Fruit fly (Drosophila melanogaster) whole organism, embryonic: ENCODE measurements around the gene Tim17b1.

Experiments
- BEAF-32 ChIP-seq: fragments of 200-800 bp; sonication (Bioruptor generic); optimal IDR thresholded peaks from 3 replicates; lab custom pipeline; 2017; ENCODE audit warnings: missing biosample characterization, missing genetic modification characterization, mild to moderate bottlenecking, moderate library complexity, missing genetic modification reagents
- CG10274 ChIP-seq: fragments of 200-800 bp; sonication (Bioruptor generic); optimal IDR thresholded peaks from 3 replicates; lab custom pipeline; 2017; ENCODE audit warnings: missing biosample characterization, mild to moderate bottlenecking, missing genetic modification characterization
- CG11504 ChIP-seq: fragments of 200-800 bp; sonication (Bioruptor generic); optimal IDR thresholded peaks from 3 replicates; lab custom pipeline; 2019; ENCODE audit warnings: missing biosample characterization, mild to moderate bottlenecking, missing genetic modification characterization, moderate library complexity
- CG1603 ChIP-seq: fragments of 200-800 bp; sonication (Bioruptor generic); optimal IDR thresholded peaks from 2 replicates; lab custom pipeline; 2019; ENCODE audit warnings: missing biosample characterization, mild to moderate bottlenecking, missing genetic modification characterization, moderate library complexity
- CG18011 ChIP-seq: fragments of 200-800 bp; sonication (Bioruptor generic); optimal IDR thresholded peaks from 2 replicates; lab custom pipeline; 2017; ENCODE audit warnings: missing biosample characterization, missing genetic modification characterization, mild to moderate bottlenecking, moderate library complexity, missing genotype
- CG18262 ChIP-seq: fragments of 200-800 bp; optimal IDR thresholded peaks from 3 replicates; lab custom pipeline; 2019; ENCODE audit warnings: missing biosample characterization, mild to moderate bottlenecking, missing genetic modification characterization, moderate library complexity
- CG18476 ChIP-seq: fragments of 200-800 bp; sonication (Bioruptor generic); optimal IDR thresholded peaks from 2 replicates; lab custom pipeline; 2016; ENCODE audit warnings: missing biosample characterization, mild to moderate bottlenecking, missing genetic modification characterization
- CG30020 ChIP-seq: fragments of 200-800 bp; optimal IDR thresholded peaks from 2 replicates; lab custom pipeline; 2019; ENCODE audit warnings: missing biosample characterization, mild to moderate bottlenecking, missing genetic modification characterization, moderate library complexity
- CG31388 ChIP-seq: fragments of 200-800 bp; sonication (Bioruptor generic); optimal IDR thresholded peaks from 2 replicates; lab custom pipeline; 2016; ENCODE audit warnings: missing biosample characterization, missing genetic modification characterization
- CG3163 ChIP-seq: fragments of 200-800 bp; sonication (Bioruptor generic); optimal IDR thresholded peaks from 3 replicates; lab custom pipeline; 2016; ENCODE audit warnings: missing biosample characterization, missing genetic modification characterization
- CG32772 ChIP-seq: fragments of 200-800 bp; sonication (Bioruptor generic); IDR thresholded peaks from 2 replicates; pipeline ENCODE4 v1.3.6; 2022; ENCODE audit warnings: missing biosample characterization, missing genetic modification characterization
- CG34224 ChIP-seq: fragments of 200-800 bp; sonication (Bioruptor generic); IDR thresholded peaks from 3 replicates; pipeline ENCODE4 v1.3.6; 2022; ENCODE audit warnings: missing biosample characterization, missing genetic modification characterization; ENCODE audit not compliant: partially characterized antibody
- CG4328 ChIP-seq: fragments of 200-800 bp; sonication (Bioruptor generic); optimal IDR thresholded peaks from 3 replicates; lab custom pipeline; 2017; ENCODE audit warnings: missing biosample characterization, missing genetic modification reagents, missing genetic modification characterization
- CG5180 ChIP-seq: fragments of 200-800 bp; sonication (Bioruptor generic); optimal IDR thresholded peaks from 3 replicates; lab custom pipeline; 2017; ENCODE audit warnings: missing biosample characterization, missing genetic modification characterization, mild to moderate bottlenecking, moderate library complexity, missing genetic modification reagents
- CG8478 ChIP-seq: fragments of >200 bp; optimal IDR thresholded peaks from 2 replicates; lab custom pipeline; 2018
- CG8924 ChIP-seq: fragments of 200-800 bp; optimal IDR thresholded peaks from 3 replicates; lab custom pipeline; 2019; ENCODE audit warnings: missing biosample characterization, mild to moderate bottlenecking, missing genetic modification characterization, moderate library complexity
- Ets65A ChIP-seq: fragments of 200-800 bp; sonication (Bioruptor generic); peaks from one replicate; lab custom pipeline; 2016; ENCODE audit warnings: missing biosample characterization, missing genetic modification characterization
- Hr39 ChIP-seq: fragments of >200 bp; optimal IDR thresholded peaks from 2 replicates; lab custom pipeline; 2017
- Hr51 ChIP-seq, 2 experiments: fragments of 200-800 bp; sonication (Bioruptor generic); optimal IDR thresholded peaks; 2 replicates in 1 of 2; 3 replicates in 1 of 2; lab custom pipeline; 2016 to 2018; ENCODE audit warnings: missing biosample characterization in 2 of 2, missing genetic modification characterization in 2 of 2, mild to moderate bottlenecking in 1 of 2, moderate library complexity in 1 of 2
- MESR4 ChIP-seq: fragments of 200-800 bp; sonication (Bioruptor generic); optimal IDR thresholded peaks from 2 replicates; lab custom pipeline; 2018; ENCODE audit warnings: missing biosample characterization, mild to moderate bottlenecking, missing genetic modification characterization, moderate library complexity
- Med ChIP-seq: fragments of 200-800 bp; sonication (Bioruptor generic); peaks from one replicate; lab custom pipeline; 2016; ENCODE audit warnings: missing biosample characterization, missing genetic modification characterization, mild to moderate bottlenecking, inconsistent platforms, moderate library complexity
- Meics ChIP-seq: fragments of 200-800 bp; sonication (Bioruptor generic); optimal IDR thresholded peaks from 2 replicates; lab custom pipeline; 2017; ENCODE audit warnings: missing biosample characterization, mild to moderate bottlenecking, missing genetic modification characterization
- NFAT ChIP-seq: fragments of 200-800 bp; sonication (Bioruptor generic); IDR thresholded peaks from 2 replicates; pipeline ENCODE4 v1.3.6; 2022; ENCODE audit warnings: missing biosample characterization, missing genetic modification characterization
- NfI ChIP-seq: fragments of 200-800 bp; sonication (Bioruptor generic); optimal IDR thresholded peaks from 3 replicates; lab custom pipeline; 2018; ENCODE audit warnings: missing biosample characterization, mild to moderate bottlenecking, missing genetic modification characterization, moderate library complexity
- Six4 ChIP-seq: fragments of 200-800 bp; sonication (Bioruptor generic); optimal IDR thresholded peaks from 2 replicates; lab custom pipeline; 2016; ENCODE audit warnings: missing biosample characterization, missing genetic modification characterization
- TFAM ChIP-seq: fragments of 200-800 bp; sonication (Bioruptor generic); optimal IDR thresholded peaks from 2 replicates; lab custom pipeline; 2017; ENCODE audit warnings: missing biosample characterization, missing genetic modification characterization, inconsistent platforms
- ap ChIP-seq: fragments of 200-800 bp; sonication (Bioruptor generic); IDR thresholded peaks from 2 replicates; pipeline ENCODE4 v1.3.6; 2022; ENCODE audit warnings: missing biosample characterization, missing genetic modification characterization
- cas ChIP-seq: fragments of 200-800 bp; sonication (Bioruptor generic); IDR thresholded peaks from 2 replicates; pipeline ENCODE4 v1.3.6; 2022; ENCODE audit warnings: missing biosample characterization, missing genetic modification characterization
- chm ChIP-seq: fragments of 200-800 bp; sonication (Bioruptor generic); IDR thresholded peaks from 2 replicates; pipeline ENCODE4 v1.3.6; 2022; ENCODE audit warnings: missing biosample characterization, missing genetic modification characterization
- crol ChIP-seq: fragments of 200-800 bp; sonication (Bioruptor generic); IDR thresholded peaks from 2 replicates; pipeline ENCODE4 v1.3.6; 2022; ENCODE audit warnings: missing biosample characterization, missing genetic modification characterization
- da ChIP-seq: fragments of 200-800 bp; sonication (Bioruptor generic); optimal IDR thresholded peaks from 2 replicates; lab custom pipeline; 2016; ENCODE audit warnings: missing biosample characterization, missing genetic modification characterization
- dati ChIP-seq: fragments of 200-800 bp; sonication (Bioruptor generic); IDR thresholded peaks from 2 replicates; pipeline ENCODE4 v1.3.6; 2022; ENCODE audit warnings: missing biosample characterization, missing genetic modification characterization
- disco-r ChIP-seq: fragments of 200-800 bp; sonication (Bioruptor generic); optimal IDR thresholded peaks from 2 replicates; lab custom pipeline; 2016; ENCODE audit warnings: missing biosample characterization, missing genetic modification characterization
- en ChIP-seq: fragments of 200-800 bp; sonication (Bioruptor generic); optimal IDR thresholded peaks from 2 replicates; lab custom pipeline; 2016; ENCODE audit warnings: missing biosample characterization, missing genetic modification characterization
- fd102C ChIP-seq: fragments of 200-800 bp; sonication (Bioruptor generic); optimal IDR thresholded peaks from 2 replicates; lab custom pipeline; 2018; ENCODE audit warnings: missing biosample characterization, mild to moderate bottlenecking, missing genetic modification characterization, moderate library complexity
- gce ChIP-seq: fragments of 200-800 bp; sonication (Bioruptor generic); IDR thresholded peaks from 3 replicates; pipeline ENCODE4 v1.3.6; 2022; ENCODE audit warnings: missing biosample characterization, missing genetic modification characterization
- gfzf ChIP-seq: fragments of 200-800 bp; sonication (Bioruptor generic); optimal IDR thresholded peaks from 2 replicates; lab custom pipeline; 2016; ENCODE audit warnings: missing biosample characterization, mild to moderate bottlenecking, missing genetic modification characterization, moderate library complexity
- gt ChIP-seq: fragments of 200-800 bp; sonication (Bioruptor generic); IDR thresholded peaks from 2 replicates; pipeline ENCODE4 v1.3.6; 2022; ENCODE audit warnings: missing biosample characterization, missing genetic modification characterization
- lbe ChIP-seq: fragments of 200-800 bp; sonication (Bioruptor generic); optimal IDR thresholded peaks from 2 replicates; lab custom pipeline; 2016; ENCODE audit warnings: missing biosample characterization, mild to moderate bottlenecking, missing genetic modification characterization
- nmo ChIP-seq: fragments of 200-800 bp; sonication (Bioruptor generic); optimal IDR thresholded peaks from 2 replicates; lab custom pipeline; 2018; ENCODE audit warnings: missing biosample characterization, mild to moderate bottlenecking, missing genetic modification characterization, moderate library complexity
- nom ChIP-seq: fragments of 200-800 bp; sonication (Bioruptor generic); optimal IDR thresholded peaks from 2 replicates; lab custom pipeline; 2017; ENCODE audit warnings: missing biosample characterization, missing genetic modification characterization, mild to moderate bottlenecking, moderate library complexity, missing genetic modification reagents
- oc ChIP-seq: fragments of 200-800 bp; sonication (Bioruptor generic); optimal IDR thresholded peaks from 2 replicates; lab custom pipeline; 2018; ENCODE audit warnings: missing biosample characterization, mild to moderate bottlenecking, missing genetic modification characterization, moderate library complexity
- odd ChIP-seq: fragments of 200-800 bp; sonication (Bioruptor generic); optimal IDR thresholded peaks from 2 replicates; lab custom pipeline; 2017; ENCODE audit warnings: missing biosample characterization, mild to moderate bottlenecking, missing genetic modification characterization
- peb ChIP-seq: fragments of 200-800 bp; sonication (Bioruptor generic); IDR thresholded peaks from 2 replicates; pipeline ENCODE4 v1.3.6; 2022; ENCODE audit warnings: missing biosample characterization, missing genetic modification characterization
- prd ChIP-seq, 3 experiments: fragments of >200 bp in 2 of 3; fragments of 200-800 bp in 1 of 3; sonication (Bioruptor generic) in 1 of 3; optimal IDR thresholded peaks in 2 of 3; IDR thresholded peaks in 1 of 3; 2 replicates in 2 of 3; 3 replicates in 1 of 3; pipeline versions ENCODE4 v1.3.6 to Lab custom; 2017 to 2022; ENCODE audit warnings: missing biosample characterization in 1 of 3, missing genetic modification characterization in 1 of 3
- psq ChIP-seq: fragments of 200-800 bp; sonication (Bioruptor generic); optimal IDR thresholded peaks from 2 replicates; lab custom pipeline; 2017; ENCODE audit warnings: missing biosample characterization, missing genetic modification characterization
- rib ChIP-seq: fragments of 200-800 bp; sonication (Bioruptor generic); IDR thresholded peaks from 2 replicates; pipeline ENCODE4 v1.3.6; 2022; ENCODE audit warnings: missing biosample characterization, missing genetic modification characterization
- run ChIP-seq: fragments of 200-800 bp; sonication (Bioruptor generic); optimal IDR thresholded peaks from 3 replicates; lab custom pipeline; 2018; ENCODE audit warnings: missing biosample characterization, mild to moderate bottlenecking, missing genetic modification characterization
- ttk ChIP-seq: fragments of 200-800 bp; sonication (Bioruptor generic); IDR thresholded peaks from 2 replicates; pipeline ENCODE4 v2.1.2; 2022; ENCODE audit warnings: missing biosample characterization, missing genetic modification characterization
- twi ChIP-seq: fragments of 200-800 bp; optimal IDR thresholded peaks from 2 replicates; lab custom pipeline; 2019; ENCODE audit warnings: missing biosample characterization, mild to moderate bottlenecking, missing genetic modification characterization, moderate library complexity
- unpg ChIP-seq: fragments of 200-800 bp; sonication (Bioruptor generic); optimal IDR thresholded peaks from 3 replicates; lab custom pipeline; 2018; ENCODE audit warnings: missing biosample characterization, mild to moderate bottlenecking, missing genetic modification characterization, moderate library complexity
- wek ChIP-seq: fragments of 200-800 bp; sonication (Bioruptor generic); optimal IDR thresholded peaks from 3 replicates; lab custom pipeline; 2018; ENCODE audit warnings: missing biosample characterization, mild to moderate bottlenecking, missing genetic modification characterization, moderate library complexity

The Tim17b1 gene

DNA sequence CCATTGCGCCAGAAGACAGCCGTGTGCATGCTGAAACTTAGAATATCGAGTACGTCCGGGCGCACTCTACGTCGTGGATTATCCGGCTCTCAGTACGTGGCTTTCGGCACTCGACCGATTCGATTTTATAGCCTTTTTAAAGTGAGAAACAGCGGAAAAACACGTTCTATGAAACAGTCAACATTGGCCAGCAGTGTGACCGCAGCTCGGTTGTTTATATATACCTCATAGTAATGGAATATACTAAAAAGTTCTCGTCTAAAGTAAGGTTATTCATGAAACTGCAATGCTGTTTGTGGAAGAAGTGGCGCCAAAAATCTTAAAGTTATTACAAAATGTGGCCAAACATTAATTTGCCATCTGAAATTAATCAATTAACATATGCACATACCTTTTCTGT, 2.6 kb upstream of the Tim17b1 start (continued):
- TF ChIP-seq CG18262 (tag; lab: Kevin White, UChicago) (no peak), CG1603 (tag; lab: Kevin White, UChicago) (peak; percentile 66), Med (GFP tag; lab: Kevin White, UChicago) (peak; percentile 53), Hr39 (lab: Kevin White, UChicago) (no peak), prd (optimal IDR thresholded peaks at IDR 0.05; lab: Kevin White, UChicago) (no peak), prd (GFP tag; IDR thresholded peaks at IDR 0.05; lab: Robert Waterston, UW) (no peak), ap (no peak), run (tag; lab: Kevin White, UChicago) (no peak), cas (GFP tag; lab: Robert Waterston, UW) (no peak), en (GFP tag; lab: Kevin White, UChicago) (no peak), fd102C (GFP tag; lab: Kevin White, UChicago) (no peak), CG34224 (GFP tag; lab: Robert Waterston, UW) (no peak), CG3163 (no peak), CG18011 (GFP tag; lab: Kevin White, UChicago) (no peak), da (GFP tag; lab: Kevin White, UChicago) (no peak), CG5180 (GFP tag; lab: Kevin White, UChicago) (no peak), MESR4 (peak; percentile 83), twi (tag; lab: Kevin White, UChicago) (no peak), rib (GFP tag; lab: Robert Waterston, UW) (no peak), odd (no peak), Hr51 (GFP tag; optimal IDR thresholded peaks at IDR 0.05; lab: Kevin White, UChicago) (no peak), Meics (GFP tag; lab: Kevin White, UChicago) (peak; percentile 60), nmo (peak; percentile 19), CG18476 (no peak), CG8478 (no peak), CG30020 (tag; lab: Kevin White, UChicago) (peak; percentile 28), wek (GFP tag; lab: Kevin White, UChicago) (peak; percentile 76), gce (GFP tag; lab: Robert Waterston, UW) (no peak), unpg (GFP tag; lab: Kevin White, UChicago) (no peak), CG11504 (tag; lab: Kevin White, UChicago) (peak; percentile 39), chm (GFP tag; lab: Robert Waterston, UW) (no peak), CG31388 (GFP tag; lab: Kevin White, UChicago) (no peak), nom (GFP tag; lab: Kevin White, UChicago) (no peak), NfI (GFP tag; lab: Kevin White, UChicago) (no peak), peb (GFP tag; lab: Robert Waterston, UW) (no peak), lbe (GFP tag; lab: Kevin White, UChicago) (no peak), NFAT (no peak), ttk (no peak), psq (GFP tag; lab: Kevin White, UChicago) (no peak), oc (tag; lab: Kevin White, UChicago) (no peak), gfzf (GFP tag; lab: Kevin White, UChicago) (peak; percentile 88), TFAM (no peak), crol (GFP tag; lab: Robert Waterston, UW) (no peak), BEAF-32 (GFP tag; lab: Kevin White, UChicago) (peak; percentile 34), Six4 (no peak), CG8924 (tag; lab: Kevin White, UChicago) (no peak), disco-r (no peak), CG32772 (GFP tag; lab: Robert Waterston, UW) (no peak), Ets65A (GFP tag; lab: Kevin White, UChicago) (peak; percentile 80), CG10274 (no peak), gt (GFP tag; lab: Robert Waterston, UW) (no peak), dati (GFP tag; lab: Robert Waterston, UW) (no peak), CG4328 (GFP tag; lab: Kevin White, UChicago) (no peak)
